Worm (Caenorhabditis elegans) whole organism, late embryonic: ENCODE measurements around the gene nob-1.

ENCODE experiments used
- K02D7.2 ChIP-seq: sonication (generic microtip); optimal IDR thresholded peaks from 2 replicates; lab custom pipeline; 2017; ENCODE audit warnings: mild to moderate bottlenecking, missing genetic modification characterization, missing compliant biosample characterization
- K09A11.1 ChIP-seq: sonication (generic microtip); optimal IDR thresholded peaks from 2 replicates; lab custom pipeline; 2017; ENCODE audit warnings: antibody characterized with exemption, mild to moderate bottlenecking, missing genetic modification characterization, missing compliant biosample characterization; ENCODE audit not compliant: insufficient read depth
- T23F11.4 ChIP-seq: fragments of 200-800 bp; sonication (Bioruptor generic); optimal IDR thresholded peaks from 2 replicates; lab custom pipeline; 2018; ENCODE audit warnings: mild to moderate bottlenecking, missing genetic modification characterization, missing compliant biosample characterization
- ahr-1 ChIP-seq: sonication (generic microtip); optimal IDR thresholded peaks from 2 replicates; lab custom pipeline; 2016; ENCODE audit warnings: missing genetic modification characterization, missing compliant biosample characterization
- ceh-14 ChIP-seq: sonication (generic microtip); optimal IDR thresholded peaks from 2 replicates; lab custom pipeline; 2016; ENCODE audit warnings: missing genotype, missing genetic modification characterization, missing compliant biosample characterization
- ceh-19 ChIP-seq: fragments of 200-800 bp; sonication (Bioruptor generic); optimal IDR thresholded peaks from 2 replicates; lab custom pipeline; 2018; ENCODE audit warnings: mild to moderate bottlenecking, missing genetic modification characterization, missing compliant biosample characterization
- ceh-2 ChIP-seq: sonication (generic microtip); optimal IDR thresholded peaks from 2 replicates; lab custom pipeline; 2016; ENCODE audit warnings: missing genotype, missing genetic modification characterization, missing compliant biosample characterization
- ceh-22 ChIP-seq: sonication (generic microtip); optimal IDR thresholded peaks from 2 replicates; lab custom pipeline; 2017; ENCODE audit warnings: missing biosample characterization, missing genetic modification characterization
- ceh-24 ChIP-seq: sonication (generic microtip); optimal IDR thresholded peaks from 2 replicates; lab custom pipeline; 2016; ENCODE audit warnings: mild to moderate bottlenecking, missing genetic modification characterization, missing compliant biosample characterization
- ceh-30 ChIP-seq: fragments of 150-350 bp; optimal IDR thresholded peaks from 2 replicates; lab custom pipeline; 2014; ENCODE audit warnings: missing biosample characterization, missing genetic modification characterization
- ceh-34 ChIP-seq: sonication (generic microtip); optimal IDR thresholded peaks from 2 replicates; lab custom pipeline; 2016; ENCODE audit warnings: mild to moderate bottlenecking, missing genetic modification characterization, missing compliant biosample characterization
- ceh-45 ChIP-seq: fragments of 200-800 bp; sonication (Bioruptor generic); IDR thresholded peaks from 2 replicates; pipeline ENCODE4 v1.3.6; 2022; ENCODE audit warnings: missing genetic modification reagents, missing genetic modification characterization, missing compliant biosample characterization
- ceh-6 ChIP-seq: fragments of 200-800 bp; sonication (Bioruptor generic); optimal IDR thresholded peaks from 2 replicates; lab custom pipeline; 2018; ENCODE audit warnings: mild to moderate bottlenecking, missing genetic modification characterization, missing compliant biosample characterization
- dmd-4 ChIP-seq: sonication (generic microtip); optimal IDR thresholded peaks from 2 replicates; lab custom pipeline; 2016; ENCODE audit warnings: borderline replicate concordance, missing genetic modification characterization, missing compliant biosample characterization
- dve-1 ChIP-seq: sonication (generic microtip); optimal IDR thresholded peaks from 2 replicates; lab custom pipeline; 2017; ENCODE audit warnings: antibody characterized with exemption, mild to moderate bottlenecking, missing genetic modification characterization, missing compliant biosample characterization
- elt-2 ChIP-seq: sonication (generic microtip); optimal IDR thresholded peaks from 2 replicates; lab custom pipeline; 2016; ENCODE audit warnings: missing genetic modification reagents, missing genetic modification characterization, missing compliant biosample characterization
- elt-4 ChIP-seq: sonication (generic microtip); optimal IDR thresholded peaks from 2 replicates; lab custom pipeline; 2016; ENCODE audit warnings: missing genetic modification characterization, missing compliant biosample characterization
- fax-1 ChIP-seq: sonication (generic microtip); optimal IDR thresholded peaks from 2 replicates; lab custom pipeline; 2016; ENCODE audit warnings: missing genotype, missing genetic modification characterization, missing compliant biosample characterization
- fkh-10 ChIP-seq: fragments of 150-350 bp; optimal IDR thresholded peaks from 2 replicates; lab custom pipeline; 2014; ENCODE audit warnings: missing biosample characterization, missing genetic modification reagents, missing genetic modification characterization
- gmeb-2 ChIP-seq: sonication (generic microtip); optimal IDR thresholded peaks from 2 replicates; lab custom pipeline; 2016; ENCODE audit warnings: missing genetic modification characterization, inconsistent platforms, missing compliant biosample characterization
- hlh-6 ChIP-seq: sonication (generic microtip); optimal IDR thresholded peaks from 2 replicates; lab custom pipeline; 2016; ENCODE audit warnings: missing genotype, missing genetic modification characterization, missing compliant biosample characterization
- hlh-8 ChIP-seq: sonication (generic microtip); optimal IDR thresholded peaks from 2 replicates; lab custom pipeline; 2016; ENCODE audit warnings: missing genotype, missing genetic modification characterization, missing compliant biosample characterization
- lim-6 ChIP-seq: sonication (generic microtip); optimal IDR thresholded peaks from 2 replicates; lab custom pipeline; 2016; ENCODE audit warnings: missing genetic modification characterization, missing compliant biosample characterization
- lin-11 ChIP-seq: fragments of 200-800 bp; sonication (Bioruptor generic); optimal IDR thresholded peaks from 2 replicates; lab custom pipeline; 2018; ENCODE audit warnings: mild to moderate bottlenecking, missing genetic modification characterization, missing compliant biosample characterization
- nfya-1 ChIP-seq: sonication (generic microtip); optimal IDR thresholded peaks from 2 replicates; lab custom pipeline; 2017; ENCODE audit warnings: missing genetic modification characterization, mild to moderate bottlenecking, missing compliant biosample characterization, antibody characterized with exemption, moderate library complexity
- nhr-11 ChIP-seq: fragments of 150-350 bp; optimal IDR thresholded peaks from 2 replicates; lab custom pipeline; 2014; ENCODE audit warnings: missing biosample characterization, missing genetic modification characterization
- odd-2 ChIP-seq: sonication (generic microtip); optimal IDR thresholded peaks from 2 replicates; lab custom pipeline; 2017; ENCODE audit warnings: antibody characterized with exemption, mild to moderate bottlenecking, missing genetic modification characterization, missing compliant biosample characterization
- pat-9 ChIP-seq: fragments of 200-800 bp; sonication (Bioruptor generic); optimal IDR thresholded peaks from 2 replicates; lab custom pipeline; 2018; ENCODE audit warnings: mild to moderate bottlenecking, missing genetic modification characterization, moderate library complexity, missing compliant biosample characterization
- pax-1 ChIP-seq: fragments of 150-350 bp; optimal IDR thresholded peaks from 2 replicates; lab custom pipeline; 2014; ENCODE audit warnings: missing biosample characterization, missing genetic modification characterization
- pha-4 ChIP-seq: fragments of 150-350 bp; optimal IDR thresholded peaks from 2 replicates; lab custom pipeline; 2018; ENCODE audit warnings: missing biosample characterization, missing genetic modification reagents, missing genetic modification characterization
- rnt-1 ChIP-seq: sonication (generic microtip); optimal IDR thresholded peaks from 2 replicates; lab custom pipeline; 2016; ENCODE audit warnings: missing genetic modification characterization, missing compliant biosample characterization
- sdc-2 ChIP-seq: sonication (generic microtip); optimal IDR thresholded peaks from 2 replicates; lab custom pipeline; 2016; ENCODE audit warnings: missing genotype, missing genetic modification characterization, missing compliant biosample characterization
- sox-2 ChIP-seq: fragments of 200-800 bp; sonication (Bioruptor generic); IDR thresholded peaks from 2 replicates; pipeline ENCODE4 v1.3.6; 2022; ENCODE audit warnings: missing genetic modification reagents, missing genetic modification characterization, missing compliant biosample characterization
- sox-4 ChIP-seq: sonication (generic microtip); optimal IDR thresholded peaks from 2 replicates; lab custom pipeline; 2017; ENCODE audit warnings: mild to moderate bottlenecking, missing genetic modification characterization, inconsistent platforms, missing compliant biosample characterization
- syd-9 ChIP-seq: sonication (generic microtip); optimal IDR thresholded peaks from 2 replicates; lab custom pipeline; 2016; ENCODE audit warnings: mild to moderate bottlenecking, missing genetic modification characterization, moderate library complexity, missing compliant biosample characterization
- tbx-7 ChIP-seq: sonication (generic microtip); optimal IDR thresholded peaks from 2 replicates; lab custom pipeline; 2016; ENCODE audit warnings: missing genotype, missing genetic modification characterization, missing compliant biosample characterization
- unc-3 ChIP-seq, 2 experiments: fragments of 200-800 bp in 1 of 2; sonication (Bioruptor generic) in 1 of 2; sonication (generic microtip) in 1 of 2; conservative IDR thresholded peaks in 1 of 2; optimal IDR thresholded peaks in 1 of 2; 2 replicates each; pipeline versions ENCODE4 v1.3.6 to Lab custom; 2016 to 2022; ENCODE audit warnings: missing compliant biosample characterization in 2 of 2, missing genetic modification characterization in 2 of 2, missing genetic modification reagents in 1 of 2
- unc-55 ChIP-seq: sonication (generic microtip); optimal IDR thresholded peaks from 2 replicates; lab custom pipeline; 2017; ENCODE audit warnings: missing biosample characterization, missing genetic modification reagents, missing genetic modification characterization
- unc-86 ChIP-seq: sonication (generic microtip); optimal IDR thresholded peaks from 2 replicates; lab custom pipeline; 2016; ENCODE audit warnings: missing genetic modification characterization, missing compliant biosample characterization
- ztf-16 ChIP-seq: sonication (generic microtip); optimal IDR thresholded peaks from 2 replicates; lab custom pipeline; 2017; ENCODE audit warnings: missing genetic modification characterization, missing compliant biosample characterization

nob-1 gene

DNA sequence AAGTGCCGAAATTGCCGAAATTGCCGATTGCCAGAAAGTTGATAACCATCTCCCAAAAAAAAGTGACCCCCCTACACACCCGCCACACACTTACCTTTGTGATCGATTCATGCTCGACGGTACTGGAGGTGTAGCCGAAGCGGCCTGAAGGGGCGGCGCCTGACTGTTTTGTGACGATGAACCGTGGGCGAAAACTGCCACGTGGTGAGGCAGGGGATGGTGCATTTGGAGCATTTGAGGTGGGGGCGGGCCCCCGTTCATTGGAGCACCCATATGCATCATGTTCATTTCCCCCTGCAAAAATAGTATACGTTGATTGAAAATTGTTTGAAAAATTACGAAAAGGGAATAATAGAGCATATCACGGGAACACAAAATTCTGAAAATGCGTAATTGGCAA is 45.9 kb upstream of the nob-1 start, which contains the start of gene Y75B8A.6:
Gene Y75B8A.6 (minus strand): TSS at position 292 of the 400 bp plus-strand sequence.
- TF ChIP-seq unc-86 (tag; lab: Kevin White, UChicago), result no peak
- no peak for TF ChIP-seq gmeb-2 (tag; lab: Kevin White, UChicago)
- TF ChIP-seq pat-9 (tag; lab: Kevin White, UChicago), result no peak

DNA sequence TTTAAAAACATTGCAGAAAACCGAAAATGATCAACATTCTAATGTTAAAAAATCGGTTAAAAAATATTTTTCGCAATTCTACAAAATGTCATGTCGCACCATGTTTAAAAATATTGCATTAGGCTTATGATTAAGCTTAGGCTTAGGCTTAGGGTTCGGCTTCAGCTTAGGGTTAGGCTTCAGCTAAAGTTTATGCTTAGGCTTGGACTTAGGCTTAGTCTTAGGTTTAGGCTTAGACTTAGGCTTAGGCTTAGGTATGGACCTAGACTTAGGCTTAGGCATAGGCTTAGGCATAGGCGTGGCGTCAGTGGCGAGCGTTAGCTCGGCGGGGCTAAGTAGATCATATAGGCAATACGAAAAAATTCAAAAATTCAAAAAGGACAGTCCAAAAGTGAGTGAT is 40.3 kb upstream of the nob-1 start:
- TF ChIP-seq ceh-19 (GFP tag; lab: Kevin White, UChicago) (no peak), odd-2 (tag; lab: Kevin White, UChicago) (no peak), hlh-6 (tag; lab: Kevin White, UChicago) (no peak), elt-4 (tag; lab: Kevin White, UChicago) (no peak), hlh-8 (tag; lab: Kevin White, UChicago) (no peak), ceh-30 (tag; lab: Kevin White, UChicago) (no peak), fkh-10 (GFP tag; lab: Kevin White, UChicago) (no peak), dmd-4 (tag; lab: Kevin White, UChicago) (no peak), dve-1 (no peak), sox-4 (tag; lab: Kevin White, UChicago) (no peak), ceh-45 (GFP tag; lab: Robert Waterston, UW) (no peak), T23F11.4 (GFP tag; lab: Kevin White, UChicago) (no peak)

DNA sequence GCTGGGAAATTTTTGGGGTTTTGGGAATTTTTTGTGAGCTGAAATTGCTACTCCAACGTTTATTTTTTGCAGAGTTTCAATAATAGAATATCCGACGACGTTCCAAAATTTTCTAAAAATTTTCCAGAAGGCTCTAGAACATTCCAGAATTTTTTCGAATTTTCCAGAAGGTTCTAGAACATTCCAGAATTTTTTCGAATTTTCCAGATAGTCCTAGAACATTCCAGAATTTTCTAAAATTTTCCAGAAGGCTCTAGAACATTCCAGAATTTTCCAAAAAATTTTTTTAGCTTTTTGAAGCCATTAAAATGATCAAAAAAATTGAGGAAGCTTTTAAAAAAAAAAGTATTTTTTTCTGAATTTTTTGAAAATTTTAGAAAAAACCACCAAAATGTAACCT is 39.3 kb upstream of the nob-1 start:
- TF ChIP-seq ceh-2 (tag; lab: Kevin White, UChicago) (no peak), pax-1 (no peak), gmeb-2 (tag; lab: Kevin White, UChicago) (no peak), hlh-8 (tag; lab: Kevin White, UChicago) (no peak), unc-55 (GFP tag; lab: Kevin White, UChicago) (no peak), unc-3 (GFP tag; conservative IDR thresholded peaks at IDR 0.05; lab: Robert Waterston, UW) (no peak), unc-3 (tag; optimal IDR thresholded peaks at IDR 0.05; lab: Kevin White, UChicago) (no peak), odd-2 (tag; lab: Kevin White, UChicago) (no peak), tbx-7 (tag; lab: Kevin White, UChicago) (no peak), K02D7.2 (tag; lab: Kevin White, UChicago) (no peak), sdc-2 (no peak), ceh-34 (tag; lab: Kevin White, UChicago) (no peak)

DNA sequence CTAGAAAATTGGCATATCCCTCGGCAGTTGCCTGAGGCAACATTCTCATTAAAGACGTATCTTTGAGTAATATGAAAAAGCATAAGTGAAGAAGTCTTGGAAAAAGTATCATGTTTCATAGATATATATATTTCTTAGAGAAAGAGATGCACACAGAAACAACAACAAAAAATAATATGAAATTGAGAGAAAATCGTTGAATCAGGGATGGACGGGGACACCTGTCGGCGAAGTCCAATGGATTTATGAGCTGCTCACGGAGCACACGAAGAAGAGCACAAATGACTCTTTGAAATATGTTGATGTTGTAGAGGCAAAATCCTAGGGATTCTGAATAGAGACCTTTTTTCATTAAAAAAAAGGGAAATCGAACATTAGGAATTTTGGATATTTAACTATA is 37.1 kb upstream of the nob-1 start:
- no peak for TF ChIP-seq ceh-24 (tag; lab: Kevin White, UChicago)
- peak; percentile 32 for TF ChIP-seq ceh-34 (tag; lab: Kevin White, UChicago)

DNA sequence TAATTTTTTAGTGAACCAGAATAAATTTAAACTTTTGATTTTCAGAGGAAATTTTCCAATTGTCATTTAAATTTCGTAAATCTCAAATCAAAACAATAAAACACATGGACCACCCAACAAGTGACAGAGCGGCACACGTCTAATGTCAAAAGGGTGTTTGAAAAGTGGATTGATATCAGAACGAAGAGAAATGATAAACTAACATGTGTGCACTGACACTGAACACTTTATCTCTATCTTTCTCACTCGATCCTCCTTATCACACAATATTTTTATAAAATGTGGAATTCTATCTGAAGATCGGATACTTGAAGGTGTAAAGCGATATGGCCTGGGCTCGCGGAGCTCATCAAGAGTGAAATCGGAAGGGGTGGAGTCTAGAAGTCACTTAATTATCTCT is 35.5 kb upstream of the nob-1 start:
- peak; percentile 30 for TF ChIP-seq ceh-34 (tag; lab: Kevin White, UChicago)
- TF ChIP-seq ztf-16, result no peak
- peak; percentile 51 for TF ChIP-seq unc-55 (GFP tag; lab: Kevin White, UChicago)
- TF ChIP-seq ahr-1, result no peak
- TF ChIP-seq dve-1, result no peak
- no peak for TF ChIP-seq gmeb-2 (tag; lab: Kevin White, UChicago)
- TF ChIP-seq fax-1, result no peak
- TF ChIP-seq fkh-10 (GFP tag; lab: Kevin White, UChicago), result no peak

DNA sequence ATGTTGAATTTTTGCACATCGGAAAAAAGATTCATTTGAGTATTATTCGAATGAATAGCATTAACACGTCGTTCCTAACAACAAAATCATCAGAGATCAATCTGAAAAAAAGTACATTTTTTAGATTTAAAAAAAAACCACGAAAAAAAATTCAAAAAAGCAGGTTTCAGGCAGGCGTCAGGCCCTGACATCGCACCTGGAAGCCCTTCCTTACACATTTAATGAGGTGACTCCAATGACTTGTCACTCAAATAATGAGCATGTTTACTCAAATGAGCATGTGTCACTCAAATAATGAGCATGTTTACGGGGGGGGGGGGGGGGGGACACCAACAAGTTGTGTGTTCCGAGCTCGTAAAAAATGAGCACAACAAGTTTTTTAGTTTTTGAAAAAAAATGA is 34.3 kb upstream of the nob-1 start, which contains the start of gene lron-12:
Gene lron-12 (minus strand): TSS at position 101 of the 400 bp plus-strand sequence.
- no peak for TF ChIP-seq nhr-11 (tag; lab: Kevin White, UChicago)
- TF ChIP-seq ceh-34 (tag; lab: Kevin White, UChicago), result no peak
- TF ChIP-seq lim-6 (tag; lab: Kevin White, UChicago), result no peak
- no peak for TF ChIP-seq sox-2 (GFP tag; lab: Robert Waterston, UW)
- no peak for TF ChIP-seq K09A11.1 (tag; lab: Kevin White, UChicago)
- no peak for TF ChIP-seq rnt-1 (tag; lab: Kevin White, UChicago)
- no peak for TF ChIP-seq gmeb-2 (tag; lab: Kevin White, UChicago)
- TF ChIP-seq tbx-7 (tag; lab: Kevin White, UChicago), result no peak
- no peak for TF ChIP-seq T23F11.4 (GFP tag; lab: Kevin White, UChicago)
- no peak for TF ChIP-seq syd-9 (tag; lab: Kevin White, UChicago)
- no peak for TF ChIP-seq pha-4 (tag; lab: Kevin White, UChicago)
- no peak for TF ChIP-seq lin-11 (tag; lab: Kevin White, UChicago)
- no peak for TF ChIP-seq elt-4 (tag; lab: Kevin White, UChicago)
- TF ChIP-seq unc-86 (tag; lab: Kevin White, UChicago), result no peak
- no peak for TF ChIP-seq ceh-14
- TF ChIP-seq elt-2, result no peak
- TF ChIP-seq ceh-22 (tag; lab: Kevin White, UChicago), result no peak
- no peak for TF ChIP-seq nfya-1
- TF ChIP-seq ceh-6 (GFP tag; lab: Kevin White, UChicago), result no peak
